Fruit fly (Drosophila melanogaster): ENCODE results near the gene CG1750.

DNA sequence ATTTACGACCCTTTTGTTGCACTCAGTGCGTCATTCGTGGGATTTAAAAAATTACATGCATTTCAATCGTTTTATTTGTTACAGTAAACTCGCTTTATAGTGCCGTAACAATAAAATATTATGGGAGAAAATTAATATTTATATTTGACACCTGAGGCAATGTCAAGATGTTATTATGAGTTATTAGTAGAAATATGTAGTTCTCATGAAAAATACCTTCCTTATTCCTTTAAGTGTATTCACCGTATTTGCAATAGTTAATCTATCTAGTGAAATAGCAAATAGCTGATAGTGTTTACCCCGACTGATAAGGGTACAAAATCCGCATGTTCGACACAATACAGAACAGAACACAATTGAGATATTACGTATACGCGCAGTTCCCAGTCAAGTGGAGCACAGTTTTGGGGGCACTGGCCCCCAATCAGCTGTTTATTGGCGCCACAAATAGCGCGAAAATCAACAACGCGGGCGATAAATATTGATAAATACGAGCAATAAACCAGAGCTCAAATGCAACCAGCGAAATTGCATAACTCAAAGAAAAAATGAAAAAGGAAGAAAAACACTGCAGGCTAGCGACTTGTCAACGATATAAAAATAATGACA is 4.2 kb downstream of the CG1750 start:
- TF ChIP-seq ash1 (GFP tag; optimal IDR thresholded peaks at IDR 0.05) (no peak), en (GFP tag; optimal IDR thresholded peaks at IDR 0.05) (no peak), CG12071 (GFP tag; optimal IDR thresholded peaks at IDR 0.05) (no peak), Hmx (GFP tag; optimal IDR thresholded peaks at IDR 0.05) (no peak), hbn (GFP tag; IDR thresholded peaks at IDR 0.05; ENCODE audit: partially characterized antibody) (no peak), hkb (optimal IDR thresholded peaks at IDR 0.05) (no peak), hkb (GFP tag; IDR thresholded peaks at IDR 0.05) (no peak)

Measured in whole organism, embryonic.